Fruit fly (Drosophila melanogaster): ENCODE measurements around the gene Smg6.

dm6 chr3R:25002257-25002656 lies 31.0 kb downstream of the Smg6 start:
- TF ChIP-seq Crg-1 (GFP tag; optimal IDR thresholded peaks at IDR 0.05) = no peak
- TF ChIP-seq CG11617 (GFP tag; optimal IDR thresholded peaks at IDR 0.05) = no peak
- no peak for TF ChIP-seq CG14711 (tag; optimal IDR thresholded peaks at IDR 0.05)
- no peak for TF ChIP-seq CG12768 (GFP tag; optimal IDR thresholded peaks at IDR 0.05)
- TF ChIP-seq CG33017 (tag; optimal IDR thresholded peaks at IDR 0.05) = no peak
- no peak for TF ChIP-seq kay (GFP tag; ENCODE audit: borderline replicate concordance)

Measured in whole organism, adult.